Worm (Caenorhabditis elegans): ENCODE results near the gene spig-5.

spig-5 gene

DNA sequence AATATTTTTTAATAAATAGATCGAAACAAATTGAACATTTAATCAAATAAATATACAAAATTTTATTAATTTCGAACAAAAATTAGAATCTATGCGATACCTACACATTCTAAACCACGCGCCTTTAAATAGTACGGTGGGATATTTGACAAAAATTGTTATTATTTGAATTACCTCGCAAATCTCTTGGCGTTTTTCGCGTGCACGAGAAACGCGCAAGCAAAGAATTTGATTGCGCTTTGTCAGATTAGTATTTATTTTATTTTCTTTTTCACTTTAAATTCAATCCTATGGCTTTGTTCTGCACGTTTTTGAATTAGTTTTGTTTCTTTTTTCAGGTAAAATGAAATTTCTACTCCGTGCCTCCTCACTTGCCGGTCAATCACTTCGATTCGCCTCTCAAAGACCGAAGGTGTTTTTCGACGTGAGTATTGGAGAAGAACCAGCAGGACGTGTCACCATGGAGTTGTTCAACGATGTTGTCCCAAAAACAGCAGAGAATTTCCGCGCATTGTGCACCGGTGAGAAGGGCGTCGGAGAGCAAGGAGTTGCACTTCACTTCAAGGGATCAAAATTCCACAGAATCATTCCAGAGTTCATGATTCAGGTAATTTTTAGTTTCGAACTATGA is 47.6 kb downstream of the spig-5 start, which contains the start of gene cyn-1:
Gene cyn-1, plus strand, starts transcription at position 339 of the 631 bp plus-strand sequence.
- TF ChIP-seq hnd-1 (tag; optimal IDR thresholded peaks at IDR 0.05) (no peak), tbx-37 (GFP tag; conservative IDR thresholded peaks at IDR 0.05) (no peak), pes-1 (GFP tag; IDR thresholded peaks at IDR 0.05) (0 out of 2 replicates have a peak, but pooled peaks have one; percentile 36), F13C5.2 (tag; optimal IDR thresholded peaks at IDR 0.05) (peak; percentile 61), aly-1 (tag; optimal IDR thresholded peaks at IDR 0.05) (no peak), tbx-11 (GFP tag; IDR thresholded peaks at IDR 0.05) (no peak), sea-1 (GFP tag; conservative IDR thresholded peaks at IDR 0.05) (no peak), ets-7 (tag; optimal IDR thresholded peaks at IDR 0.05) (no peak), ceh-36 (tag; optimal IDR thresholded peaks at IDR 0.05) (no peak), ceh-13 (GFP tag; optimal IDR thresholded peaks at IDR 0.05) (no peak), hmbx-1 (tag; optimal IDR thresholded peaks at IDR 0.05) (no peak), tra-4 (tag; optimal IDR thresholded peaks at IDR 0.05) (no peak), flt-1 (GFP tag; IDR thresholded peaks at IDR 0.05) (no peak)
